Worm (Caenorhabditis elegans) whole organism, early embryonic: ENCODE measurements around the gene oac-54.

Source experiments
- ama-1 ChIP-seq: fragments of 150-350 bp; optimal IDR thresholded peaks from 2 replicates; lab custom pipeline; 2014
- hnd-1 ChIP-seq: sonication (generic microtip); optimal IDR thresholded peaks from 2 replicates; lab custom pipeline; 2016; ENCODE audit warnings: missing genetic modification characterization, missing compliant biosample characterization
- scrt-1 ChIP-seq: fragments of 200-800 bp; sonication (Bioruptor generic); IDR thresholded peaks from 2 replicates; pipeline ENCODE4 v1.3.6; 2022; ENCODE audit warnings: missing genetic modification characterization, missing compliant biosample characterization
- tbx-11 ChIP-seq: fragments of 200-800 bp; sonication (Bioruptor generic); IDR thresholded peaks from 2 replicates; pipeline ENCODE4 v1.3.6; 2022; ENCODE audit warnings: missing genetic modification characterization, missing compliant biosample characterization

DNA sequence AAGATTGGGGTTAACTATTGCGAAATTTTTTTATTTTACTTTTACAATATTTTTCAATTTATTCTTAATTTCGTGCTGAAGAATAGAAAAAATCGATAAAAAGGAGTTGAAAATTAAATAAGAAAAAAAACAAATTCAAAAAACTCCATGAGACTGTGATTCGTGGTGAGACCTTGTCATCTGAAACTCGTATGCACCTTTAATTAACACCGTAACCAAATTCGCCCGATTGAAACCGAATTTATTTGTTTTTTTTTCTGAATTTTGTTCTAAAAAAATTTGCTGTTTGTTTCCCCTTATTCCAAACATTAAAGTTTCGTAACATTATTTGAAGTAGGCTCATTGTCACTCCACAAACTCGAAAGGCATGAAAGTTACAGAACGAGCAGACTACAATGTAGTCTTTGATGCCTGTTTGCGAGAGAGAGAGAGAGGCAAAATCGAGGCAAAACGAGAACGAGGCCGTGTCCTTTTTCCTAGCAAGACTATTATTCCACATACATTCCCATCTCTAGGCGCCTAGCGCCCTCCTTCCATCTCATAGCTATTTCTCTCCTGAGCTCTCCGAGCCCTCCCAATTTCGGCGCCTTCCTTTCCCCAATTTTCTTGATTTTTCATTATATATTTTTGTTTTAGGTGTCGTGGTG lies 48.9 kb upstream of the oac-54 start, which contains the start of gene T24H10.4:
- no peak for TF ChIP-seq ama-1 (lab: Kevin White, UChicago)
- no peak for TF ChIP-seq tbx-11 (GFP tag; lab: Robert Waterston, UW)
- TF ChIP-seq hnd-1, result no peak
- no peak for TF ChIP-seq scrt-1 (GFP tag; lab: Robert Waterston, UW)
